Fruit fly (Drosophila melanogaster) whole organism, adult: Measurements from ENCODE around the gene gdl-ORF39.

ENCODE experiments used
- CG11617 ChIP-seq: fragments of 200-800 bp; sonication (Bioruptor generic); optimal IDR thresholded peaks from 2 replicates; lab custom pipeline; 2017; ENCODE audit warnings: mild to moderate bottlenecking, missing biosample characterization, missing genetic modification reagents, missing genetic modification characterization
- CG12768 ChIP-seq: fragments of 200-800 bp; sonication (Bioruptor generic); optimal IDR thresholded peaks from 2 replicates; lab custom pipeline; 2017; ENCODE audit warnings: missing biosample characterization, missing genetic modification characterization, mild to moderate bottlenecking, moderate library complexity, missing genetic modification reagents
- CG14711 ChIP-seq: fragments of 200-800 bp; sonication (Bioruptor generic); optimal IDR thresholded peaks from 2 replicates; lab custom pipeline; 2018; ENCODE audit warnings: missing biosample characterization, mild to moderate bottlenecking, missing genetic modification characterization, moderate library complexity
- CG1620 ChIP-seq: fragments of 200-800 bp; sonication (Bioruptor generic); optimal IDR thresholded peaks from 2 replicates; lab custom pipeline; 2016; ENCODE audit warnings: missing biosample characterization, missing genetic modification characterization
- CG33017 ChIP-seq: fragments of 200-800 bp; sonication (Bioruptor generic); optimal IDR thresholded peaks from 2 replicates; lab custom pipeline; 2018; ENCODE audit warnings: missing biosample characterization, mild to moderate bottlenecking, missing genetic modification characterization, moderate library complexity
- CG5204 ChIP-seq: fragments of 200-800 bp; sonication (Bioruptor generic); optimal IDR thresholded peaks from 2 replicates; lab custom pipeline; 2016; ENCODE audit warnings: missing biosample characterization, missing genetic modification characterization
- CG7045 ChIP-seq: fragments of 200-800 bp; sonication (Bioruptor generic); optimal IDR thresholded peaks from 2 replicates; lab custom pipeline; 2017; ENCODE audit warnings: missing biosample characterization, mild to moderate bottlenecking, missing genetic modification characterization
- CG7101 ChIP-seq: fragments of 200-800 bp; sonication (Bioruptor generic); optimal IDR thresholded peaks from 2 replicates; lab custom pipeline; 2018; ENCODE audit warnings: missing biosample characterization, mild to moderate bottlenecking, missing genetic modification characterization, moderate library complexity
- Clk ChIP-seq: fragments of 200-800 bp; sonication (Bioruptor generic); optimal IDR thresholded peaks from 2 replicates; lab custom pipeline; 2017; ENCODE audit warnings: missing biosample characterization, missing genetic modification characterization
- Crg-1 ChIP-seq: fragments of 200-800 bp; sonication (Bioruptor generic); optimal IDR thresholded peaks from 2 replicates; lab custom pipeline; 2016; ENCODE audit warnings: missing biosample characterization, missing genetic modification characterization
- Hr96 ChIP-seq: fragments of 200-800 bp; sonication (Bioruptor generic); optimal IDR thresholded peaks from 2 replicates; lab custom pipeline; 2016; ENCODE audit warnings: missing biosample characterization, missing genetic modification characterization
- Mnt ChIP-seq: fragments of 200-800 bp; sonication (Bioruptor generic); optimal IDR thresholded peaks from 2 replicates; lab custom pipeline; 2016; ENCODE audit warnings: missing biosample characterization, mild to moderate bottlenecking, missing genetic modification characterization
- bab1 ChIP-seq: fragments of 200-800 bp; sonication (Bioruptor generic); optimal IDR thresholded peaks from 3 replicates; lab custom pipeline; 2019; ENCODE audit warnings: missing biosample characterization, mild to moderate bottlenecking, missing genetic modification characterization, moderate library complexity
- cic ChIP-seq: fragments of 200-800 bp; sonication (Bioruptor generic); optimal IDR thresholded peaks from 2 replicates; lab custom pipeline; 2017; ENCODE audit warnings: missing biosample characterization, mild to moderate bottlenecking, missing genetic modification characterization, moderate library complexity
- cnc ChIP-seq, 2 experiments: fragments of >200 bp; optimal IDR thresholded peaks; 2 replicates each; lab custom pipeline; 2017
- kay ChIP-seq: fragments of 200-800 bp; sonication (Bioruptor generic); peaks from one replicate; lab custom pipeline; 2016; ENCODE audit warnings: missing biosample characterization, missing genetic modification characterization, borderline replicate concordance
- ovo ChIP-seq: fragments of 200-800 bp; sonication (Bioruptor generic); optimal IDR thresholded peaks from 2 replicates; lab custom pipeline; 2016; ENCODE audit warnings: missing biosample characterization, missing genetic modification characterization
- pad ChIP-seq: fragments of 200-800 bp; sonication (Bioruptor generic); optimal IDR thresholded peaks from 3 replicates; lab custom pipeline; 2017; ENCODE audit warnings: missing biosample characterization, missing genetic modification characterization, mild to moderate bottlenecking, moderate library complexity, missing genetic modification reagents
- tj ChIP-seq: fragments of 200-800 bp; sonication (Bioruptor generic); optimal IDR thresholded peaks from 3 replicates; lab custom pipeline; 2017; ENCODE audit warnings: missing biosample characterization, mild to moderate bottlenecking, missing genetic modification characterization, moderate library complexity
- toe ChIP-seq: fragments of 200-800 bp; sonication (Bioruptor generic); optimal IDR thresholded peaks from 2 replicates; lab custom pipeline; 2016; ENCODE audit warnings: missing biosample characterization, missing genetic modification characterization

Gene gdl-ORF39

dm6 chr3L:15517508-15517907 is 8.3 kb downstream of the gdl-ORF39 start:
- TF ChIP-seq cic (GFP tag; lab: Kevin White, UChicago) (peak; percentile 12), kay (GFP tag; lab: Kevin White, UChicago) (peak; percentile 50), Clk (GFP tag; lab: Kevin White, UChicago) (no peak)

dm6 chr3L:15518344-15518743 is 9.1 kb downstream of the gdl-ORF39 start:
- TF ChIP-seq Hr96 (GFP tag; lab: Kevin White, UChicago) (no peak), Crg-1 (GFP tag; lab: Kevin White, UChicago) (no peak), CG7101 (tag; lab: Kevin White, UChicago) (no peak), CG11617 (GFP tag; lab: Kevin White, UChicago) (no peak), CG7045 (GFP tag; lab: Kevin White, UChicago) (no peak), cic (GFP tag; lab: Kevin White, UChicago) (peak; percentile 33), cnc (optimal IDR thresholded peaks at IDR 0.05; lab: Kevin White, UChicago) (no peak), bab1 (GFP tag; lab: Kevin White, UChicago) (no peak), kay (GFP tag; lab: Kevin White, UChicago) (peak; percentile 8), ovo (no peak), pad (no peak), Mnt (GFP tag; lab: Kevin White, UChicago) (peak; percentile 35), toe (GFP tag; lab: Kevin White, UChicago) (no peak), CG1620 (GFP tag; lab: Kevin White, UChicago) (no peak)

- TF ChIP-seq Clk (GFP tag; lab: Kevin White, UChicago) (no peak), CG7101 (tag; lab: Kevin White, UChicago) (no peak), pad (no peak), tj (GFP tag; lab: Kevin White, UChicago) (no peak), CG14711 (tag; lab: Kevin White, UChicago) (no peak), CG33017 (tag; lab: Kevin White, UChicago) (no peak), CG7045 (GFP tag; lab: Kevin White, UChicago) (no peak)
These were observed 10.2 kb downstream of the gdl-ORF39 start, which contains the start of gene mex1 for dm6 chr3L:15519492-15519891. mex1 (minus strand) TSS chr3L:15519592.

- TF ChIP-seq toe (GFP tag; lab: Kevin White, UChicago) (no peak), tj (GFP tag; lab: Kevin White, UChicago) (no peak), CG12768 (GFP tag; lab: Kevin White, UChicago) (no peak), cnc (optimal IDR thresholded peaks at IDR 0.05; lab: Kevin White, UChicago) (no peak), Crg-1 (GFP tag; lab: Kevin White, UChicago) (no peak), CG7101 (tag; lab: Kevin White, UChicago) (no peak), CG14711 (tag; lab: Kevin White, UChicago) (no peak), bab1 (GFP tag; lab: Kevin White, UChicago) (no peak), Mnt (GFP tag; lab: Kevin White, UChicago) (no peak), Hr96 (GFP tag; lab: Kevin White, UChicago) (no peak), cic (GFP tag; lab: Kevin White, UChicago) (no peak), CG11617 (GFP tag; lab: Kevin White, UChicago) (no peak), Clk (GFP tag; lab: Kevin White, UChicago) (no peak), CG33017 (tag; lab: Kevin White, UChicago) (no peak), ovo (no peak), kay (GFP tag; lab: Kevin White, UChicago) (no peak), CG1620 (GFP tag; lab: Kevin White, UChicago) (no peak)
These were observed 10.7 kb downstream of the gdl-ORF39 start for dm6 chr3L:15519920-15520319.

dm6 chr3L:15520320-15520719 is 11.1 kb downstream of the gdl-ORF39 start, which contains the start of gene yellow-k:
yellow-k (plus strand) TSS chr3L:15520620.
- TF ChIP-seq pad (no peak), tj (GFP tag; lab: Kevin White, UChicago) (peak; percentile 82), bab1 (GFP tag; lab: Kevin White, UChicago) (peak; percentile 7)

dm6 chr3L:15523806-15524346 is 14.6 kb downstream of the gdl-ORF39 start, which contains the start of gene CG7945:
CG7945 (minus strand) TSS chr3L:15524137.
- peak; percentile 70 for TF ChIP-seq bab1 (GFP tag; lab: Kevin White, UChicago)
- no peak for TF ChIP-seq pad
- peak; percentile 8 for TF ChIP-seq kay (GFP tag; lab: Kevin White, UChicago)
- TF ChIP-seq CG12768 (GFP tag; lab: Kevin White, UChicago): no peak

dm6 chr3L:15525153-15525552 is 15.9 kb downstream of the gdl-ORF39 start, which contains the start of gene CG33986:
CG33986 (minus strand) TSS chr3L:15525253.
- TF ChIP-seq CG33017 (tag; lab: Kevin White, UChicago) (no peak), CG7045 (GFP tag; lab: Kevin White, UChicago) (no peak), bab1 (GFP tag; lab: Kevin White, UChicago) (no peak), cnc (optimal IDR thresholded peaks at IDR 0.05; lab: Kevin White, UChicago) (no peak), tj (GFP tag; lab: Kevin White, UChicago) (no peak), ovo (no peak), CG5204 (GFP tag; lab: Kevin White, UChicago) (no peak), CG12768 (GFP tag; lab: Kevin White, UChicago) (no peak), kay (GFP tag; lab: Kevin White, UChicago) (no peak), CG11617 (GFP tag; lab: Kevin White, UChicago) (no peak), CG7101 (tag; lab: Kevin White, UChicago) (no peak), Mnt (GFP tag; lab: Kevin White, UChicago) (no peak), CG14711 (tag; lab: Kevin White, UChicago) (no peak), toe (GFP tag; lab: Kevin White, UChicago) (no peak), Crg-1 (GFP tag; lab: Kevin White, UChicago) (no peak), pad (no peak), Clk (GFP tag; lab: Kevin White, UChicago) (no peak)
